Worm (Caenorhabditis elegans) whole organism, young adult: ENCODE results near the gene C17H12.6.

ENCODE experiments used
- B0019.2 ChIP-seq: fragments of 200-800 bp; sonication (Bioruptor generic); conservative IDR thresholded peaks from 2 replicates; pipeline ENCODE4 v1.3.6; 2022; ENCODE audit warnings: missing genetic modification reagents, missing genetic modification characterization, missing compliant biosample characterization
- C17E4.6 ChIP-seq: fragments of 200-800 bp; sonication (Bioruptor generic); IDR thresholded peaks from 2 replicates; pipeline ENCODE4 v1.3.6; 2022; ENCODE audit warnings: missing genetic modification reagents, missing genetic modification characterization, missing compliant biosample characterization
- D2030.7 ChIP-seq: fragments of 200-800 bp; sonication (Bioruptor generic); IDR thresholded peaks from 2 replicates; pipeline ENCODE4 v1.3.6; 2022; ENCODE audit warnings: missing genetic modification reagents, missing genetic modification characterization, missing compliant biosample characterization
- F39B2.1 ChIP-seq: fragments of 200-800 bp; sonication (Bioruptor generic); IDR thresholded peaks from 2 replicates; pipeline ENCODE4 v1.3.6; 2022; ENCODE audit warnings: missing genetic modification reagents, missing genetic modification characterization, missing compliant biosample characterization
- K12H6.12 ChIP-seq: fragments of 200-800 bp; sonication (Bioruptor generic); optimal IDR thresholded peaks from 2 replicates; lab custom pipeline; 2018; ENCODE audit warnings: mild to moderate bottlenecking, missing genetic modification characterization, missing compliant biosample characterization
- T07F8.4 ChIP-seq: sonication (generic microtip); optimal IDR thresholded peaks from 2 replicates; lab custom pipeline; 2016; ENCODE audit warnings: mild to moderate bottlenecking, missing genetic modification characterization, moderate library complexity, missing compliant biosample characterization
- Y53G8AR.9 ChIP-seq: fragments of 200-800 bp; sonication (Bioruptor generic); conservative IDR thresholded peaks from 2 replicates; pipeline ENCODE4 v1.3.6; 2022; ENCODE audit warnings: missing genetic modification reagents, missing genetic modification characterization, missing compliant biosample characterization
- Y56A3A.18 ChIP-seq: fragments of 200-800 bp; sonication (Bioruptor generic); IDR thresholded peaks from 2 replicates; pipeline ENCODE4 v1.3.6; 2022; ENCODE audit warnings: missing genetic modification reagents, missing genetic modification characterization, missing compliant biosample characterization
- akir-1 ChIP-seq: fragments of 200-800 bp; sonication (Bioruptor generic); optimal IDR thresholded peaks from 2 replicates; lab custom pipeline; 2018; ENCODE audit warnings: mild to moderate bottlenecking, missing genetic modification characterization, moderate library complexity, missing compliant biosample characterization
- ama-1 ChIP-seq, 3 experiments: fragments of 150-350 bp in 1 of 3; sonication (generic microtip) in 2 of 3; optimal IDR thresholded peaks; 2 replicates each; lab custom pipeline; 2014 to 2018; ENCODE audit warnings: missing biosample characterization in 2 of 3, missing genetic modification characterization in 2 of 3, missing genetic modification reagents in 2 of 3
- aptf-2 ChIP-seq: fragments of 200-800 bp; sonication (Bioruptor generic); conservative IDR thresholded peaks from 2 replicates; pipeline ENCODE4 v1.3.6; 2022; ENCODE audit warnings: missing genetic modification reagents, missing genetic modification characterization, missing compliant biosample characterization
- athp-1 ChIP-seq: sonication (generic microtip); optimal IDR thresholded peaks from 2 replicates; lab custom pipeline; 2017; ENCODE audit warnings: mild to moderate bottlenecking, missing genetic modification characterization, missing compliant biosample characterization
- attf-6 ChIP-seq: fragments of 200-800 bp; sonication (Bioruptor generic); IDR thresholded peaks from 2 replicates; pipeline ENCODE4 v1.3.6; 2022; ENCODE audit warnings: missing genetic modification reagents, missing genetic modification characterization, missing compliant biosample characterization
- bed-1 ChIP-seq: fragments of 200-800 bp; sonication (Bioruptor generic); IDR thresholded peaks from 2 replicates; pipeline ENCODE4 v1.3.6; 2022; ENCODE audit warnings: missing genetic modification reagents, missing genetic modification characterization, missing compliant biosample characterization
- bed-2 ChIP-seq: fragments of 200-800 bp; sonication (Bioruptor generic); IDR thresholded peaks from 2 replicates; pipeline ENCODE4 v1.3.6; 2022; ENCODE audit warnings: missing genetic modification reagents, missing genetic modification characterization, missing compliant biosample characterization
- ceh-100 ChIP-seq: fragments of 200-800 bp; sonication (Bioruptor generic); IDR thresholded peaks from 2 replicates; pipeline ENCODE4 v1.3.6; 2022; ENCODE audit warnings: missing genetic modification reagents, missing genetic modification characterization, missing compliant biosample characterization
- ceh-40 ChIP-seq: fragments of 200-800 bp; sonication (Bioruptor generic); IDR thresholded peaks from 2 replicates; pipeline ENCODE4 v1.3.6; 2022; ENCODE audit warnings: missing genetic modification characterization, missing compliant biosample characterization
- chd-7 ChIP-seq: sonication (generic microtip); optimal IDR thresholded peaks from 2 replicates; lab custom pipeline; 2016; ENCODE audit warnings: mild to moderate bottlenecking, missing genetic modification characterization, moderate library complexity, missing compliant biosample characterization
- die-1 ChIP-seq: sonication (generic microtip); optimal IDR thresholded peaks from 2 replicates; lab custom pipeline; 2016; ENCODE audit warnings: missing genotype, mild to moderate bottlenecking, missing genetic modification characterization, missing compliant biosample characterization
- dpl-1 ChIP-seq: fragments of 150-350 bp; optimal IDR thresholded peaks from 2 replicates; lab custom pipeline; 2014; ENCODE audit warnings: missing biosample characterization, missing genetic modification reagents, missing genetic modification characterization
- egrh-3 ChIP-seq: fragments of 200-800 bp; sonication (Bioruptor generic); IDR thresholded peaks from 2 replicates; pipeline ENCODE4 v1.3.6; 2022; ENCODE audit warnings: missing genetic modification reagents, missing genetic modification characterization, missing compliant biosample characterization
- ekl-4 ChIP-seq: fragments of 200-800 bp; sonication (Bioruptor generic); IDR thresholded peaks from 2 replicates; pipeline ENCODE4 v1.3.6; 2022; ENCODE audit warnings: missing genetic modification reagents, missing genetic modification characterization, missing compliant biosample characterization
- fkh-3 ChIP-seq: sonication (generic microtip); optimal IDR thresholded peaks from 2 replicates; lab custom pipeline; 2016; ENCODE audit warnings: mild to moderate bottlenecking, missing genetic modification characterization, missing compliant biosample characterization
- him-1 ChIP-seq: sonication (generic microtip); optimal IDR thresholded peaks from 2 replicates; lab custom pipeline; 2016; ENCODE audit warnings: missing genotype, missing genetic modification reagents, missing genetic modification characterization, missing compliant biosample characterization
- hmg-20 ChIP-seq: fragments of 200-800 bp; sonication (Bioruptor generic); IDR thresholded peaks from 2 replicates; pipeline ENCODE4 v1.3.6; 2022; ENCODE audit warnings: missing genetic modification reagents, missing genetic modification characterization, missing compliant biosample characterization
- hrde-1 ChIP-seq: sonication (generic microtip); optimal IDR thresholded peaks from 2 replicates; lab custom pipeline; 2016; ENCODE audit warnings: missing genetic modification characterization, mild to moderate bottlenecking, missing compliant biosample characterization, moderate library complexity, missing genotype, missing genetic modification reagents, borderline replicate concordance
- let-607 ChIP-seq, 2 experiments: fragments of 200-800 bp in 1 of 2; sonication (Bioruptor generic) in 1 of 2; sonication (generic microtip) in 1 of 2; optimal IDR thresholded peaks; 2 replicates each; lab custom pipeline; 2016 to 2018; ENCODE audit warnings: mild to moderate bottlenecking in 2 of 2, missing compliant biosample characterization in 2 of 2, missing genetic modification characterization in 2 of 2, moderate library complexity in 2 of 2, missing genotype in 1 of 2
- lin-40 ChIP-seq: sonication (generic microtip); optimal IDR thresholded peaks from 2 replicates; lab custom pipeline; 2016; ENCODE audit warnings: missing genetic modification characterization, mild to moderate bottlenecking, missing compliant biosample characterization, missing genotype, missing genetic modification reagents
- lir-1 ChIP-seq: fragments of 200-800 bp; sonication (Bioruptor generic); conservative IDR thresholded peaks from 2 replicates; pipeline ENCODE4 v1.3.6; 2022; ENCODE audit warnings: missing genetic modification reagents, missing genetic modification characterization, missing compliant biosample characterization
- lsy-27 ChIP-seq: sonication (generic microtip); optimal IDR thresholded peaks from 2 replicates; lab custom pipeline; 2017; ENCODE audit warnings: missing genetic modification characterization, mild to moderate bottlenecking, missing compliant biosample characterization, antibody characterized with exemption, missing genotype, borderline replicate concordance; ENCODE audit not compliant: insufficient read depth
- madf-10 ChIP-seq: sonication (generic microtip); optimal IDR thresholded peaks from 2 replicates; lab custom pipeline; 2016; ENCODE audit warnings: mild to moderate bottlenecking, missing genetic modification characterization, missing compliant biosample characterization
- madf-6 ChIP-seq: fragments of 200-800 bp; sonication (Bioruptor generic); IDR thresholded peaks from 2 replicates; pipeline ENCODE4 v1.3.6; 2022; ENCODE audit warnings: missing genetic modification reagents, missing genetic modification characterization, missing compliant biosample characterization
- madf-8 ChIP-seq: fragments of 200-800 bp; sonication (Bioruptor generic); conservative IDR thresholded peaks from 2 replicates; pipeline ENCODE4 v1.3.6; 2022; ENCODE audit warnings: missing genetic modification reagents, missing genetic modification characterization, missing compliant biosample characterization
- mcd-1 ChIP-seq: fragments of 200-800 bp; sonication (Bioruptor generic); IDR thresholded peaks from 2 replicates; pipeline ENCODE4 v1.3.6; 2022; ENCODE audit warnings: missing genetic modification reagents, missing genetic modification characterization, missing compliant biosample characterization
- mes-4 ChIP-seq: sonication (generic microtip); optimal IDR thresholded peaks from 2 replicates; lab custom pipeline; 2016; ENCODE audit warnings: missing genotype, missing genetic modification characterization, missing compliant biosample characterization
- nfya-1 ChIP-seq: sonication (generic microtip); optimal IDR thresholded peaks from 2 replicates; lab custom pipeline; 2017; ENCODE audit warnings: antibody characterized with exemption, missing compliant biosample characterization, missing genetic modification characterization, borderline replicate concordance; ENCODE audit not compliant: insufficient read depth
- rec-8 ChIP-seq, 2 experiments: sonication (generic microtip); optimal IDR thresholded peaks; 2 replicates each; lab custom pipeline; 2016; ENCODE audit warnings: mild to moderate bottlenecking in 2 of 2, missing genetic modification characterization in 2 of 2, missing genetic modification reagents in 2 of 2, missing genotype in 2 of 2, missing biosample characterization in 1 of 2, missing compliant biosample characterization in 1 of 2, moderate library complexity in 1 of 2
- sdz-38 ChIP-seq: sonication (generic microtip); optimal IDR thresholded peaks from 2 replicates; lab custom pipeline; 2016; ENCODE audit warnings: missing genotype, missing genetic modification characterization, missing compliant biosample characterization
- sea-2 ChIP-seq: fragments of 200-800 bp; sonication (Bioruptor generic); IDR thresholded peaks from 2 replicates; pipeline ENCODE4 v1.3.6; 2022; ENCODE audit warnings: missing genetic modification characterization, missing compliant biosample characterization
- snpc-4 ChIP-seq, 5 experiments: fragments of 150-350 bp in 1 of 5; sonication (generic microtip) in 4 of 5; optimal IDR thresholded peaks; 2 replicates each; lab custom pipeline; 2014 to 2018; ENCODE audit warnings: missing genetic modification characterization in 5 of 5, missing biosample characterization in 3 of 5, antibody characterized with exemption in 2 of 5, mild to moderate bottlenecking in 2 of 5, missing compliant biosample characterization in 2 of 5, missing genotype in 2 of 5, moderate library complexity in 2 of 5, missing genetic modification reagents in 1 of 5
- somi-1 ChIP-seq: fragments of 200-800 bp; sonication (Bioruptor generic); optimal IDR thresholded peaks from 2 replicates; lab custom pipeline; 2018; ENCODE audit warnings: mild to moderate bottlenecking, missing genetic modification characterization, missing compliant biosample characterization
- sptf-2 ChIP-seq: fragments of 200-800 bp; sonication (Bioruptor generic); optimal IDR thresholded peaks from 2 replicates; lab custom pipeline; 2018; ENCODE audit warnings: mild to moderate bottlenecking, missing genetic modification characterization, missing compliant biosample characterization
- tbx-9 ChIP-seq: sonication (generic microtip); optimal IDR thresholded peaks from 2 replicates; lab custom pipeline; 2016; ENCODE audit warnings: borderline replicate concordance, missing genetic modification characterization, inconsistent platforms, missing compliant biosample characterization
- xnd-1 ChIP-seq: sonication (generic microtip); optimal IDR thresholded peaks from 2 replicates; lab custom pipeline; 2016; ENCODE audit warnings: missing genotype, missing genetic modification reagents, missing genetic modification characterization, missing compliant biosample characterization
- ztf-22 ChIP-seq: fragments of 200-800 bp; sonication (Bioruptor generic); optimal IDR thresholded peaks from 2 replicates; lab custom pipeline; 2018; ENCODE audit warnings: mild to moderate bottlenecking, missing genetic modification characterization, moderate library complexity, missing compliant biosample characterization
- ztf-25 ChIP-seq: fragments of 200-800 bp; sonication (Bioruptor generic); IDR thresholded peaks from 2 replicates; pipeline ENCODE4 v1.3.6; 2022; ENCODE audit warnings: missing genetic modification reagents, missing genetic modification characterization, missing compliant biosample characterization
- ztf-26 ChIP-seq: sonication (generic microtip); optimal IDR thresholded peaks from 2 replicates; lab custom pipeline; 2017; ENCODE audit warnings: missing genetic modification characterization, missing compliant biosample characterization

C17H12.6 gene

ce11 chrIV:6842470-6843008 is 20.2 kb upstream of the C17H12.6 start, which contains the start of gene lip-1 (continued):
- TF ChIP-seq ama-1 (optimal IDR thresholded peaks at IDR 0.05; lab: Kevin White, UChicago), result no peak
- TF ChIP-seq ama-1 (GFP tag; optimal IDR thresholded peaks at IDR 0.05; lab: Kevin White, UChicago), result no peak
- no peak for TF ChIP-seq attf-6 (GFP tag; lab: Robert Waterston, UW)
- no peak for TF ChIP-seq K12H6.12
- no peak for TF ChIP-seq bed-1
- no peak for TF ChIP-seq madf-10 (tag; lab: Kevin White, UChicago)
- peak; percentile 28; the same call in 1 of the 2 replicates for TF ChIP-seq B0019.2 (GFP tag; lab: Robert Waterston, UW)
- no peak for TF ChIP-seq F39B2.1 (GFP tag; lab: Robert Waterston, UW)
- no peak for TF ChIP-seq ztf-25 (GFP tag; lab: Robert Waterston, UW)
- no peak for TF ChIP-seq ceh-40 (GFP tag; lab: Robert Waterston, UW)
- TF ChIP-seq madf-8 (GFP tag; lab: Robert Waterston, UW), result peak; percentile 94
- no peak for TF ChIP-seq T07F8.4 (tag; lab: Kevin White, UChicago)
- no peak for TF ChIP-seq ztf-22 (GFP tag; lab: Kevin White, UChicago)
- TF ChIP-seq hmg-20 (GFP tag; lab: Robert Waterston, UW), result no peak
- TF ChIP-seq sdz-38 (tag; lab: Kevin White, UChicago), result no peak
- TF ChIP-seq lir-1 (GFP tag; lab: Robert Waterston, UW), result no peak
- no peak for TF ChIP-seq somi-1 (GFP tag; lab: Kevin White, UChicago)
- no peak for TF ChIP-seq egrh-3 (GFP tag; lab: Robert Waterston, UW)
- no peak for TF ChIP-seq tbx-9 (tag; lab: Kevin White, UChicago)
- TF ChIP-seq mes-4 (tag; lab: Kevin White, UChicago), result no peak
- TF ChIP-seq athp-1 (tag; lab: Kevin White, UChicago), result no peak
- peak; percentile 46 for TF ChIP-seq snpc-4 (GFP tag; optimal IDR thresholded peaks at IDR 0.05; lab: Kevin White, UChicago)
- TF ChIP-seq snpc-4 (tag; optimal IDR thresholded peaks at IDR 0.05; lab: Kevin White, UChicago), result peak in 3 of 4 experiments; percentile 33 to 77 (median 68)
- TF ChIP-seq lsy-27 (tag; lab: Kevin White, UChicago), result no peak
- no peak for TF ChIP-seq ceh-100 (GFP tag; lab: Robert Waterston, UW)
- no peak for TF ChIP-seq let-607 (tag; optimal IDR thresholded peaks at IDR 0.05; lab: Kevin White, UChicago)
- no peak for TF ChIP-seq lin-40 (tag; lab: Kevin White, UChicago)
- peak; percentile 95 for TF ChIP-seq madf-6
- TF ChIP-seq Y56A3A.18 (GFP tag; lab: Robert Waterston, UW), result no peak
- TF ChIP-seq aptf-2, result no peak
- no peak for TF ChIP-seq nfya-1 (tag; lab: Kevin White, UChicago)
- no peak for TF ChIP-seq die-1 (tag; lab: Kevin White, UChicago)
- TF ChIP-seq dpl-1 (GFP tag; lab: Kevin White, UChicago), result peak; percentile 73
- no peak for TF ChIP-seq sptf-2 (GFP tag; lab: Kevin White, UChicago)
- TF ChIP-seq D2030.7 (GFP tag; lab: Robert Waterston, UW), result peak; percentile 74
- no peak for TF ChIP-seq ekl-4 (GFP tag; lab: Robert Waterston, UW)
- TF ChIP-seq fkh-3 (tag; lab: Kevin White, UChicago), result no peak
- TF ChIP-seq Y53G8AR.9 (GFP tag; lab: Robert Waterston, UW), result peak; percentile 32; the same call in 1 of the 2 replicates
- TF ChIP-seq akir-1 (GFP tag; lab: Kevin White, UChicago), result no peak
- no peak for TF ChIP-seq sea-2 (GFP tag; lab: Robert Waterston, UW)
- TF ChIP-seq chd-7 (tag; lab: Kevin White, UChicago), result no peak
- TF ChIP-seq rec-8 (tag; optimal IDR thresholded peaks at IDR 0.05; lab: Kevin White, UChicago), result no peak
- TF ChIP-seq C17E4.6 (GFP tag; lab: Robert Waterston, UW), result no peak
- TF ChIP-seq ztf-26 (tag; lab: Kevin White, UChicago), result no peak
- TF ChIP-seq hrde-1 (tag; lab: Kevin White, UChicago), result no peak
- peak; percentile 69 for TF ChIP-seq xnd-1 (tag; lab: Kevin White, UChicago)
- no peak for TF ChIP-seq bed-2 (GFP tag; lab: Robert Waterston, UW)
- TF ChIP-seq him-1 (tag; lab: Kevin White, UChicago), result peak; percentile 30
- no peak for TF ChIP-seq mcd-1 (GFP tag; lab: Robert Waterston, UW)
